Worm (Caenorhabditis elegans) whole organism, early embryonic: ENCODE results near the gene clec-230.

Experiments
- B0310.2 ChIP-seq: sonication (generic microtip); optimal IDR thresholded peaks from 2 replicates; lab custom pipeline; 2016; ENCODE audit warnings: mild to moderate bottlenecking, missing genetic modification characterization, missing compliant biosample characterization
- F13C5.2 ChIP-seq: sonication (generic microtip); optimal IDR thresholded peaks from 2 replicates; lab custom pipeline; 2017; ENCODE audit warnings: mild to moderate bottlenecking, missing genetic modification characterization, inconsistent platforms, missing compliant biosample characterization
- aly-1 ChIP-seq: sonication (generic microtip); optimal IDR thresholded peaks from 2 replicates; lab custom pipeline; 2016; ENCODE audit warnings: missing genetic modification characterization, missing compliant biosample characterization
- ama-1 ChIP-seq: fragments of 150-350 bp; optimal IDR thresholded peaks from 2 replicates; lab custom pipeline; 2014
- ceh-13 ChIP-seq: fragments of 200-800 bp; sonication (Bioruptor generic); optimal IDR thresholded peaks from 2 replicates; lab custom pipeline; 2018; ENCODE audit warnings: mild to moderate bottlenecking, missing genetic modification characterization, missing compliant biosample characterization
- ceh-36 ChIP-seq: sonication (generic microtip); optimal IDR thresholded peaks from 2 replicates; lab custom pipeline; 2016; ENCODE audit warnings: missing genetic modification characterization, inconsistent platforms, missing compliant biosample characterization
- ets-7 ChIP-seq: sonication (generic microtip); optimal IDR thresholded peaks from 2 replicates; lab custom pipeline; 2016; ENCODE audit warnings: missing genotype, missing genetic modification characterization, missing compliant biosample characterization
- flt-1 ChIP-seq: fragments of 200-800 bp; sonication (Bioruptor generic); IDR thresholded peaks from 2 replicates; pipeline ENCODE4 v1.3.6; 2022; ENCODE audit warnings: missing genetic modification characterization, missing compliant biosample characterization
- hmbx-1 ChIP-seq: sonication (generic microtip); optimal IDR thresholded peaks from 2 replicates; lab custom pipeline; 2016; ENCODE audit warnings: mild to moderate bottlenecking, missing genetic modification characterization, missing compliant biosample characterization
- hmg-4 ChIP-seq: fragments of 200-800 bp; sonication (Bioruptor generic); optimal IDR thresholded peaks from 2 replicates; lab custom pipeline; 2018; ENCODE audit warnings: mild to moderate bottlenecking, missing genetic modification characterization, missing compliant biosample characterization
- hnd-1 ChIP-seq: sonication (generic microtip); optimal IDR thresholded peaks from 2 replicates; lab custom pipeline; 2016; ENCODE audit warnings: missing genetic modification characterization, missing compliant biosample characterization
- pes-1 ChIP-seq: fragments of 200-800 bp; sonication (Bioruptor generic); IDR thresholded peaks from 2 replicates; pipeline ENCODE4 v1.3.6; 2022; ENCODE audit warnings: missing genetic modification reagents, missing genetic modification characterization, missing compliant biosample characterization
- scrt-1 ChIP-seq: fragments of 200-800 bp; sonication (Bioruptor generic); IDR thresholded peaks from 2 replicates; pipeline ENCODE4 v1.3.6; 2022; ENCODE audit warnings: missing genetic modification characterization, missing compliant biosample characterization
- sea-1 ChIP-seq: fragments of 200-800 bp; sonication (Bioruptor generic); conservative IDR thresholded peaks from 2 replicates; pipeline ENCODE4 v1.3.6; 2022; ENCODE audit warnings: missing genetic modification characterization, missing compliant biosample characterization
- tbx-11 ChIP-seq: fragments of 200-800 bp; sonication (Bioruptor generic); IDR thresholded peaks from 2 replicates; pipeline ENCODE4 v1.3.6; 2022; ENCODE audit warnings: missing genetic modification characterization, missing compliant biosample characterization
- tbx-37 ChIP-seq: fragments of 200-800 bp; sonication (Bioruptor generic); conservative IDR thresholded peaks from 2 replicates; pipeline ENCODE4 v1.3.6; 2022; ENCODE audit warnings: missing genetic modification reagents, missing genetic modification characterization, missing compliant biosample characterization
- tra-4 ChIP-seq: sonication (generic microtip); optimal IDR thresholded peaks from 2 replicates; lab custom pipeline; 2017; ENCODE audit warnings: missing genetic modification characterization, missing compliant biosample characterization

The clec-230 gene

DNA sequence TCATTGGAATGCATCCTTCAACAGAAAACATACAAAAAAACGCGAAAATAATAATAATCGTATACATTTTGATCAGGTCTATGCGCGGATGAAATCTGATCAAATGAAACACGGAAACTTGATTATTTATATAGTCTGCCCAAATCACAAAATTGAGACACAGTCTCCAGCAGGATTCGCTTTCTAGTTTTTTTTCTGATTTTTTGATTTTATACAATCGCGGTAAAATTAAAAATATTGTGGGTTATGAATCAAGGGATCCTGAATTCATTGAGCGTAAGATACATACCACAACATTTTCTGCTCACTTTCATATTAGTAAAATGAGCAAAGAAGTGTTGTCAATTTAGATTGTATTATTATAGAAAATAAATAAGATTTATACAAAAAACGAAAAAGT lies at the start of gene clec-230:
clec-230 (minus strand) TSS at position 101 of the 400 bp plus-strand sequence.
- no peak for TF ChIP-seq F13C5.2 (tag; lab: Kevin White, UChicago)
- no peak for TF ChIP-seq hmg-4 (GFP tag; lab: Kevin White, UChicago)
- no peak for TF ChIP-seq B0310.2 (tag; lab: Kevin White, UChicago)
- no peak for TF ChIP-seq ceh-13 (GFP tag; lab: Kevin White, UChicago)

DNA sequence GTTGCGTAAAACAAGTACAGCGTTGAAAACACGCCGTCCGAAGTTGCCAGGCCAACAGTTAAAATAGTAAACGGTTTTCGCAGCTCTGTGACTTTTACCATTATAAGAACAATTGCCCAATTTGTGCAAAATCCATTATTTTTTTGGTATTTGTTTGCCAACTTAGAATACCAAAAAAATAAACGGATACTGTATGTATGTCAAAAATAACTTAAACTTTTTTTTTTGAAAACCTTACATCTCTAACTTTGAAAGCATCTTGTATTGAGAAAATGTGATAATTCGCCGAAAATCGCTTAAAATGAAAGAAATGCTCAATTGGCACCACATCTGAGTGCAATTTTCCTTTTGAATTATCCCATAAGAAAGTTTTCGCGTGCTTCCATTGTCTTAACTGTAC lies 49.8 kb upstream of the clec-230 start, which contains the start of gene fbxa-199:
fbxa-199 (minus strand) TSS at position 101 of the 400 bp plus-strand sequence.
- TF ChIP-seq tbx-11 (GFP tag; lab: Robert Waterston, UW) (no peak), scrt-1 (GFP tag; lab: Robert Waterston, UW) (no peak), tra-4 (tag; lab: Kevin White, UChicago) (no peak), ets-7 (tag; lab: Kevin White, UChicago) (no peak), F13C5.2 (tag; lab: Kevin White, UChicago) (no peak)

ce11 chrV:15397139-15397538 lies 48.2 kb upstream of the clec-230 start:
- no peak for TF ChIP-seq ceh-36
- no peak for TF ChIP-seq ama-1 (lab: Kevin White, UChicago)
- no peak for TF ChIP-seq F13C5.2 (tag; lab: Kevin White, UChicago)
- TF ChIP-seq hmbx-1 = no peak
- no peak for TF ChIP-seq hmg-4 (GFP tag; lab: Kevin White, UChicago)
- no peak for TF ChIP-seq aly-1 (tag; lab: Kevin White, UChicago)
- TF ChIP-seq ets-7 (tag; lab: Kevin White, UChicago) = no peak
- TF ChIP-seq tbx-11 (GFP tag; lab: Robert Waterston, UW) = no peak

ce11 chrV:15395347-15395746 lies 46.4 kb upstream of the clec-230 start, which contains the start of gene cyb-3:
cyb-3 (plus strand) TSS chrV:15395696.
- TF ChIP-seq pes-1 = 0 out of 2 replicates have a peak, but pooled peaks have one; percentile 37
- no peak for TF ChIP-seq B0310.2 (tag; lab: Kevin White, UChicago)

ce11 chrV:15394906-15395305 lies 46.0 kb upstream of the clec-230 start, which contains the start of gene T06E6.1:
T06E6.1 (minus strand) TSS chrV:15394961.
- TF ChIP-seq hmg-4 (GFP tag; lab: Kevin White, UChicago) = no peak
- no peak for TF ChIP-seq aly-1 (tag; lab: Kevin White, UChicago)
- no peak for TF ChIP-seq ama-1 (lab: Kevin White, UChicago)
- TF ChIP-seq hnd-1 (tag; lab: Kevin White, UChicago) = no peak
- no peak for TF ChIP-seq F13C5.2 (tag; lab: Kevin White, UChicago)
- no peak for TF ChIP-seq pes-1
- no peak for TF ChIP-seq ceh-36

- no peak for TF ChIP-seq hnd-1 (tag; lab: Kevin White, UChicago)
- no peak for TF ChIP-seq ceh-13 (GFP tag; lab: Kevin White, UChicago)
- TF ChIP-seq hmbx-1 = no peak
- no peak for TF ChIP-seq aly-1 (tag; lab: Kevin White, UChicago)
- no peak for TF ChIP-seq ets-7 (tag; lab: Kevin White, UChicago)
- TF ChIP-seq F13C5.2 (tag; lab: Kevin White, UChicago) = no peak
- TF ChIP-seq flt-1 (GFP tag; lab: Robert Waterston, UW) = no peak
- TF ChIP-seq ceh-36 = no peak
- TF ChIP-seq pes-1 = no peak
- TF ChIP-seq ama-1 (lab: Kevin White, UChicago) = no peak
- TF ChIP-seq B0310.2 (tag; lab: Kevin White, UChicago) = no peak
- no peak for TF ChIP-seq sea-1
- TF ChIP-seq tbx-37 (GFP tag; lab: Robert Waterston, UW) = no peak
- TF ChIP-seq scrt-1 (GFP tag; lab: Robert Waterston, UW) = no peak
- TF ChIP-seq tra-4 (tag; lab: Kevin White, UChicago) = no peak
- TF ChIP-seq hmg-4 (GFP tag; lab: Kevin White, UChicago) = no peak
Observed at ce11 chrV:15392064-15392463, 43.1 kb upstream of the clec-230 start.

- TF ChIP-seq pes-1 = peak; percentile 15; the same call in 1 of the 2 replicates
- no peak for TF ChIP-seq sea-1
- TF ChIP-seq scrt-1 (GFP tag; lab: Robert Waterston, UW) = 0 out of 2 replicates have a peak, but pooled peaks have one; percentile 29
Observed at ce11 chrV:15388820-15389384, 40.0 kb upstream of the clec-230 start, which contains the start of gene srh-170. srh-170 (minus strand) TSS chrV:15388870.

DNA sequence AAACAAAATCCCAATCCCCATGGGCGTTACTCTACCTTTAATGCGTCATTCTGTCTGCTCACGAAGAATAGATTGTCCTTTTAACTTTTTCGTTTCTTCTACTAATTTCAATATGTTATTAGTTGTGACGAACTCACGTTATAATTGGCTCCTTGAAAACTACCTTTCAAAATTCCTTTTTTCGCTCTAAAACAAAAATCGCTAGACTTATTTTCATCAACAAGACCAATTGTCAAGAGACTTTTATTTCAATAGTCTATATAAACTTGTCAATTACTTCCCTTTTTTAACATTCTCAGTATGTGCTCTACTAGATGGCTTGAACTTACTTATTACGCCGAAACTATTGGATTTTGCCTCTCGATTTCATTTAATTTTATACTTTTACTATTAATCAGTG lies 35.8 kb upstream of the clec-230 start, which contains the start of gene str-102:
str-102 (plus strand) TSS at position 301 of the 400 bp plus-strand sequence.
- no peak for TF ChIP-seq tra-4 (tag; lab: Kevin White, UChicago)
- no peak for TF ChIP-seq tbx-11 (GFP tag; lab: Robert Waterston, UW)

ce11 chrV:15383739-15384138 lies 34.8 kb upstream of the clec-230 start, which contains the start of gene str-88:
str-88 (minus strand) TSS chrV:15383839.
- TF ChIP-seq scrt-1 (GFP tag; lab: Robert Waterston, UW) = no peak
- TF ChIP-seq flt-1 (GFP tag; lab: Robert Waterston, UW) = no peak
- no peak for TF ChIP-seq tbx-11 (GFP tag; lab: Robert Waterston, UW)
- no peak for TF ChIP-seq tra-4 (tag; lab: Kevin White, UChicago)
- no peak for TF ChIP-seq pes-1
- TF ChIP-seq F13C5.2 (tag; lab: Kevin White, UChicago) = no peak
- no peak for TF ChIP-seq ets-7 (tag; lab: Kevin White, UChicago)
- no peak for TF ChIP-seq B0310.2 (tag; lab: Kevin White, UChicago)
- no peak for TF ChIP-seq sea-1
- TF ChIP-seq ceh-36 = no peak
- TF ChIP-seq ama-1 (lab: Kevin White, UChicago) = no peak
- TF ChIP-seq tbx-37 (GFP tag; lab: Robert Waterston, UW) = no peak
- TF ChIP-seq aly-1 (tag; lab: Kevin White, UChicago) = no peak
- TF ChIP-seq hnd-1 (tag; lab: Kevin White, UChicago) = no peak
- TF ChIP-seq hmg-4 (GFP tag; lab: Kevin White, UChicago) = no peak
- TF ChIP-seq ceh-13 (GFP tag; lab: Kevin White, UChicago) = no peak
- no peak for TF ChIP-seq hmbx-1
